Worm (Caenorhabditis elegans): Measurements from ENCODE around the gene coh-4.

The coh-4 gene

ce11 chrV:4194587-4195211 is 19.3 kb upstream of the coh-4 start, which contains the start of gene Y45G5AM.9 (continued):
- TF ChIP-seq nhr-77 (tag; optimal IDR thresholded peaks at IDR 0.05) (peak; percentile 52), F49E8.2 (tag; optimal IDR thresholded peaks at IDR 0.05; ENCODE audit: borderline replicate concordance) (no peak), lin-15B (tag; optimal IDR thresholded peaks at IDR 0.05) (no peak), spr-1 (tag; optimal IDR thresholded peaks at IDR 0.05) (peak; percentile 32), lim-7 (GFP tag; IDR thresholded peaks at IDR 0.05) (no peak), daf-16 (GFP tag; optimal IDR thresholded peaks at IDR 0.05) (no peak), daf-16 (tag; optimal IDR thresholded peaks at IDR 0.05) (peak; percentile 53), madf-9 (GFP tag; conservative IDR thresholded peaks at IDR 0.05) (peak; percentile 53; the same call in 1 of the 2 replicates), ceh-82 (tag; optimal IDR thresholded peaks at IDR 0.05) (no peak), dve-1 (tag; optimal IDR thresholded peaks at IDR 0.05; ENCODE audit: insufficient read depth) (peak; percentile 82), zfp-2 (tag; optimal IDR thresholded peaks at IDR 0.05) (no peak), lsy-2 (tag; optimal IDR thresholded peaks at IDR 0.05) (peak; percentile 35 to 86), lin-38 (GFP tag; IDR thresholded peaks at IDR 0.05) (peak; percentile 80), nhr-41 (GFP tag; IDR thresholded peaks at IDR 0.05) (no peak), nhr-102 (tag; optimal IDR thresholded peaks at IDR 0.05) (peak; percentile 75), ceh-44 (GFP tag; IDR thresholded peaks at IDR 0.05) (no peak), D1046.2 (GFP tag; IDR thresholded peaks at IDR 0.05) (0 out of 2 replicates have a peak, but pooled peaks have one; percentile 30), lin-1 (GFP tag; IDR thresholded peaks at IDR 0.05) (peak; percentile 66; the same call in 1 of the 2 replicates), mes-2 (tag; optimal IDR thresholded peaks at IDR 0.05; ENCODE audit: poor library complexity, severe bottlenecking) (peak; percentile 88), Y105C5A.15 (GFP tag; IDR thresholded peaks at IDR 0.05) (no peak), nhr-11 (tag; optimal IDR thresholded peaks at IDR 0.05) (peak; percentile 68), T20F7.1 (GFP tag; optimal IDR thresholded peaks at IDR 0.05) (no peak), pha-4 (GFP tag; IDR thresholded peaks at IDR 0.05) (0 out of 2 replicates have a peak, but pooled peaks have one; percentile 55), pha-4 (tag; optimal IDR thresholded peaks at IDR 0.05) (no peak), skn-1 (tag; optimal IDR thresholded peaks at IDR 0.05) (no peak), ama-1 (optimal IDR thresholded peaks at IDR 0.05) (peak; percentile 9), ceh-28 (tag; optimal IDR thresholded peaks at IDR 0.05) (peak; percentile 73), nhr-28 (tag; optimal IDR thresholded peaks at IDR 0.05) (peak; percentile 55), hmg-1.1 (GFP tag; IDR thresholded peaks at IDR 0.05) (peak; percentile 80), ceh-20 (GFP tag; IDR thresholded peaks at IDR 0.05) (0 out of 2 replicates have a peak, but pooled peaks have one; percentile 39), mxl-3 (GFP tag; optimal IDR thresholded peaks at IDR 0.05) (peak; percentile 81), fkh-10 (GFP tag; optimal IDR thresholded peaks at IDR 0.05) (peak; percentile 66), egl-43 (GFP tag; IDR thresholded peaks at IDR 0.05) (peak; percentile 81), zip-2 (tag; optimal IDR thresholded peaks at IDR 0.05) (no peak), T26A8.4 (GFP tag; IDR thresholded peaks at IDR 0.05) (peak; percentile 49; the same call in 1 of the 2 replicates), dpl-1 (GFP tag; optimal IDR thresholded peaks at IDR 0.05) (peak; percentile 72), rbr-2 (tag; optimal IDR thresholded peaks at IDR 0.05) (peak; percentile 83), arid-1 (GFP tag; conservative IDR thresholded peaks at IDR 0.05) (no peak; the same call in 1 of the 2 replicates), gei-8 (GFP tag; optimal IDR thresholded peaks at IDR 0.05) (no peak), lin-29 (GFP tag; IDR thresholded peaks at IDR 0.05) (no peak), nhr-48 (tag; optimal IDR thresholded peaks at IDR 0.05) (peak; percentile 56), nhr-25 (tag; optimal IDR thresholded peaks at IDR 0.05; ENCODE audit: borderline replicate concordance, insufficient read depth) (no peak), ZK546.5 (tag; optimal IDR thresholded peaks at IDR 0.05) (no peak), mep-1 (tag; optimal IDR thresholded peaks at IDR 0.05) (peak; percentile 90), hif-1 (tag; optimal IDR thresholded peaks at IDR 0.05) (peak in 1 of 2 experiments; percentile 66), ztf-7 (tag; optimal IDR thresholded peaks at IDR 0.05) (peak; percentile 36), zag-1 (tag; optimal IDR thresholded peaks at IDR 0.05) (no peak), daf-12 (tag; optimal IDR thresholded peaks at IDR 0.05) (no peak)

Measured in whole organism, L4 larva.